Worm (Caenorhabditis elegans) whole organism, L3 larva: ENCODE measurements around the gene F19D8.2.

Source experiments
- R02D3.7 ChIP-seq: fragments of 150-350 bp; optimal IDR thresholded peaks from 2 replicates; lab custom pipeline; 2014; ENCODE audit warnings: missing biosample characterization, missing genetic modification characterization
- ZK546.5 ChIP-seq: sonication (generic microtip); optimal IDR thresholded peaks from 2 replicates; lab custom pipeline; 2017; ENCODE audit warnings: missing biosample characterization, missing genetic modification characterization
- aly-2 ChIP-seq: fragments of 150-350 bp; optimal IDR thresholded peaks from 2 replicates; lab custom pipeline; 2014; ENCODE audit warnings: missing biosample characterization, missing genetic modification characterization
- ama-1 ChIP-seq: fragments of 150-350 bp; optimal IDR thresholded peaks from 2 replicates; lab custom pipeline; 2018
- ceh-82 ChIP-seq: fragments of 150-350 bp; optimal IDR thresholded peaks from 2 replicates; lab custom pipeline; 2014; ENCODE audit warnings: missing biosample characterization, missing genetic modification characterization
- ceh-9 ChIP-seq: sonication (generic microtip); optimal IDR thresholded peaks from 2 replicates; lab custom pipeline; 2018; ENCODE audit warnings: missing biosample characterization, missing genetic modification characterization
- egl-27 ChIP-seq: sonication (generic microtip); optimal IDR thresholded peaks from 4 replicates; lab custom pipeline; 2017; ENCODE audit warnings: missing biosample characterization, missing genetic modification reagents, missing genetic modification characterization
- egl-5 ChIP-seq: fragments of 150-350 bp; optimal IDR thresholded peaks from 2 replicates; lab custom pipeline; 2017; ENCODE audit warnings: missing biosample characterization, missing genetic modification reagents, missing genetic modification characterization, inconsistent platforms
- elt-1 ChIP-seq: fragments of 150-350 bp; optimal IDR thresholded peaks from 2 replicates; lab custom pipeline; 2014; ENCODE audit warnings: missing biosample characterization, missing genetic modification characterization
- elt-2 ChIP-seq: sonication (generic microtip); optimal IDR thresholded peaks from 2 replicates; lab custom pipeline; 2016; ENCODE audit warnings: missing genetic modification reagents, mild to moderate bottlenecking, missing genetic modification characterization, missing compliant biosample characterization
- eor-1 ChIP-seq, 2 experiments: fragments of 150-350 bp; optimal IDR thresholded peaks; 2 replicates each; lab custom pipeline; 2014 to 2018; ENCODE audit warnings: missing biosample characterization in 2 of 2, missing genetic modification characterization in 2 of 2
- fkh-10 ChIP-seq: sonication (generic microtip); optimal IDR thresholded peaks from 2 replicates; lab custom pipeline; 2017; ENCODE audit warnings: missing biosample characterization, missing genetic modification reagents, missing genetic modification characterization
- fkh-2 ChIP-seq: fragments of 150-350 bp; optimal IDR thresholded peaks from 2 replicates; lab custom pipeline; 2014; ENCODE audit warnings: missing biosample characterization, missing genetic modification reagents, missing genetic modification characterization
- fos-1 ChIP-seq: fragments of 150-350 bp; optimal IDR thresholded peaks from 2 replicates; lab custom pipeline; 2014; ENCODE audit warnings: missing biosample characterization, missing genetic modification characterization
- hmg-11 ChIP-seq: sonication (generic microtip); optimal IDR thresholded peaks from 2 replicates; lab custom pipeline; 2016; ENCODE audit warnings: missing genetic modification characterization, missing compliant biosample characterization
- jun-1 ChIP-seq: fragments of 150-350 bp; optimal IDR thresholded peaks from 2 replicates; lab custom pipeline; 2014; ENCODE audit warnings: missing biosample characterization, missing genetic modification reagents, missing genetic modification characterization
- lin-15B ChIP-seq: fragments of 150-350 bp; optimal IDR thresholded peaks from 2 replicates; lab custom pipeline; 2014; ENCODE audit warnings: missing biosample characterization, missing genetic modification characterization
- lin-39 ChIP-seq: fragments of 150-350 bp; optimal IDR thresholded peaks from 2 replicates; lab custom pipeline; 2018; ENCODE audit warnings: missing biosample characterization, missing genetic modification reagents, missing genetic modification characterization
- lsy-12 ChIP-seq: sonication (generic microtip); optimal IDR thresholded peaks from 2 replicates; lab custom pipeline; 2016; ENCODE audit warnings: mild to moderate bottlenecking, missing genetic modification characterization, missing compliant biosample characterization
- mdl-1 ChIP-seq: fragments of 150-350 bp; optimal IDR thresholded peaks from 2 replicates; lab custom pipeline; 2014; ENCODE audit warnings: missing biosample characterization, missing genetic modification characterization
- mml-1 ChIP-seq: fragments of 150-350 bp; sonication (generic microtip); optimal IDR thresholded peaks from 3 replicates; lab custom pipeline; 2014; ENCODE audit warnings: missing biosample characterization, missing genetic modification characterization
- nhr-12 ChIP-seq: fragments of 150-350 bp; optimal IDR thresholded peaks from 2 replicates; lab custom pipeline; 2014; ENCODE audit warnings: missing biosample characterization, missing genetic modification characterization
- nhr-237 ChIP-seq: fragments of 150-350 bp; optimal IDR thresholded peaks from 2 replicates; lab custom pipeline; 2014; ENCODE audit warnings: missing biosample characterization, missing genetic modification characterization
- nhr-25 ChIP-seq: sonication (generic microtip); optimal IDR thresholded peaks from 2 replicates; lab custom pipeline; 2017; ENCODE audit warnings: missing biosample characterization, missing genetic modification characterization
- nhr-43 ChIP-seq: sonication (generic microtip); optimal IDR thresholded peaks from 2 replicates; lab custom pipeline; 2016; ENCODE audit warnings: mild to moderate bottlenecking, missing genetic modification characterization, missing compliant biosample characterization; ENCODE audit not compliant: poor library complexity, severe bottlenecking
- nhr-77 ChIP-seq: fragments of 150-350 bp; optimal IDR thresholded peaks from 2 replicates; lab custom pipeline; 2014; ENCODE audit warnings: missing biosample characterization, missing genetic modification characterization
- pha-4 ChIP-seq: fragments of 150-350 bp; optimal IDR thresholded peaks from 2 replicates; lab custom pipeline; 2014; ENCODE audit warnings: missing biosample characterization, missing genetic modification reagents, missing genetic modification characterization
- pqm-1 ChIP-seq: fragments of 150-350 bp; optimal IDR thresholded peaks from 2 replicates; lab custom pipeline; 2017; ENCODE audit warnings: missing biosample characterization, missing genetic modification characterization, inconsistent platforms
- sea-2 ChIP-seq: fragments of 150-350 bp; sonication (generic microtip); optimal IDR thresholded peaks from 4 replicates; lab custom pipeline; 2014; ENCODE audit warnings: missing biosample characterization, missing genetic modification reagents, missing genetic modification characterization
- skn-1 ChIP-seq: fragments of 150-350 bp; optimal IDR thresholded peaks from 2 replicates; lab custom pipeline; 2014; ENCODE audit warnings: missing biosample characterization, missing genetic modification characterization
- snpc-4 ChIP-seq: fragments of 150-350 bp; optimal IDR thresholded peaks from 2 replicates; lab custom pipeline; 2014; ENCODE audit warnings: missing biosample characterization, missing genetic modification characterization
- tbx-2 ChIP-seq: sonication (generic microtip); optimal IDR thresholded peaks from 2 replicates; lab custom pipeline; 2016; ENCODE audit warnings: mild to moderate bottlenecking, missing genetic modification characterization, missing compliant biosample characterization
- unc-39 ChIP-seq: sonication (generic microtip); optimal IDR thresholded peaks from 4 replicates; lab custom pipeline; 2017; ENCODE audit warnings: missing biosample characterization, missing genetic modification characterization
- unc-62 ChIP-seq: fragments of 150-350 bp; sonication (generic microtip); optimal IDR thresholded peaks from 4 replicates; lab custom pipeline; 2014; ENCODE audit warnings: missing biosample characterization, missing genetic modification reagents, missing genetic modification characterization
- zag-1 ChIP-seq: fragments of 150-350 bp; optimal IDR thresholded peaks from 2 replicates; lab custom pipeline; 2014; ENCODE audit warnings: missing biosample characterization, missing genetic modification characterization
- ztf-4 ChIP-seq: fragments of 150-350 bp; optimal IDR thresholded peaks from 2 replicates; lab custom pipeline; 2014; ENCODE audit warnings: missing biosample characterization, missing genetic modification characterization

The F19D8.2 gene

ce11 chrX:13850359-13850758, 16.1 kb downstream of the F19D8.2 start:
- TF ChIP-seq lsy-12 (tag; lab: Kevin White, UChicago) (no peak), lin-39 (tag; lab: Kevin White, UChicago) (no peak), fkh-10 (GFP tag; lab: Kevin White, UChicago) (no peak), elt-2 (tag; lab: Kevin White, UChicago) (peak; percentile 51)

- TF ChIP-seq pha-4 (tag; lab: Kevin White, UChicago) = no peak
- TF ChIP-seq snpc-4 (tag; lab: Kevin White, UChicago) = no peak
- TF ChIP-seq tbx-2 (tag; lab: Kevin White, UChicago) = no peak
- TF ChIP-seq fos-1 = no peak
- no peak for TF ChIP-seq elt-1 (tag; lab: Kevin White, UChicago)
- peak; percentile 37 for TF ChIP-seq egl-5 (tag; lab: Kevin White, UChicago)
- TF ChIP-seq unc-62 (GFP tag; lab: Kevin White, UChicago) = no peak
- no peak for TF ChIP-seq hmg-11 (tag; lab: Kevin White, UChicago)
- TF ChIP-seq ZK546.5 (tag; lab: Kevin White, UChicago) = no peak
- TF ChIP-seq ztf-4 = no peak
- TF ChIP-seq ceh-9 (tag; lab: Kevin White, UChicago) = no peak
- TF ChIP-seq mdl-1 (tag; lab: Kevin White, UChicago) = no peak
- no peak for TF ChIP-seq aly-2 (tag; lab: Kevin White, UChicago)
- peak; percentile 24 for TF ChIP-seq elt-2 (tag; lab: Kevin White, UChicago)
- no peak for TF ChIP-seq nhr-43 (tag; lab: Kevin White, UChicago)
- TF ChIP-seq lin-15B (tag; lab: Kevin White, UChicago) = no peak
- TF ChIP-seq pqm-1 (tag; lab: Kevin White, UChicago) = peak; percentile 31
- no peak for TF ChIP-seq mml-1 (tag; lab: Kevin White, UChicago)
These were observed 17.4 kb downstream of the F19D8.2 start for ce11 chrX:13851590-13851989.

ce11 chrX:13852606-13853005, 18.4 kb downstream of the F19D8.2 start, which contains the start of gene mct-3:
Gene mct-3, plus strand, starts transcription at chrX:13852906.
- TF ChIP-seq elt-2 (tag; lab: Kevin White, UChicago) (no peak), egl-27 (tag; lab: Kevin White, UChicago) (no peak), R02D3.7 (tag; lab: Kevin White, UChicago) (no peak), nhr-12 (tag; lab: Kevin White, UChicago) (no peak), fkh-2 (tag; lab: Kevin White, UChicago) (no peak), nhr-237 (tag; lab: Kevin White, UChicago) (no peak), ztf-4 (no peak), unc-62 (GFP tag; lab: Kevin White, UChicago) (no peak), snpc-4 (tag; lab: Kevin White, UChicago) (no peak), elt-1 (tag; lab: Kevin White, UChicago) (no peak), sea-2 (GFP tag; lab: Kevin White, UChicago) (no peak), mdl-1 (tag; lab: Kevin White, UChicago) (no peak), skn-1 (tag; lab: Kevin White, UChicago) (no peak), ceh-82 (tag; lab: Kevin White, UChicago) (no peak), nhr-25 (no peak), nhr-77 (no peak), jun-1 (no peak), unc-39 (tag; lab: Kevin White, UChicago) (no peak), aly-2 (tag; lab: Kevin White, UChicago) (no peak), eor-1 (tag; optimal IDR thresholded peaks at IDR 0.05; lab: Kevin White, UChicago) (no peak)
- TF ChIP-seq, all 47 proteins: peak for 0

- TF ChIP-seq zag-1 (tag; lab: Kevin White, UChicago) (no peak), pqm-1 (tag; lab: Kevin White, UChicago) (no peak), hmg-11 (tag; lab: Kevin White, UChicago) (no peak), nhr-77 (no peak), ama-1 (lab: Kevin White, UChicago) (no peak), unc-62 (GFP tag; lab: Kevin White, UChicago) (no peak), nhr-12 (tag; lab: Kevin White, UChicago) (no peak), fkh-10 (GFP tag; lab: Kevin White, UChicago) (no peak), elt-1 (tag; lab: Kevin White, UChicago) (no peak), mdl-1 (tag; lab: Kevin White, UChicago) (no peak), egl-27 (tag; lab: Kevin White, UChicago) (no peak)
These were observed 21.7 kb downstream of the F19D8.2 start for ce11 chrX:13855928-13856327.
